Worm (Caenorhabditis elegans): ENCODE results near the gene F01G12.18.

DNA sequence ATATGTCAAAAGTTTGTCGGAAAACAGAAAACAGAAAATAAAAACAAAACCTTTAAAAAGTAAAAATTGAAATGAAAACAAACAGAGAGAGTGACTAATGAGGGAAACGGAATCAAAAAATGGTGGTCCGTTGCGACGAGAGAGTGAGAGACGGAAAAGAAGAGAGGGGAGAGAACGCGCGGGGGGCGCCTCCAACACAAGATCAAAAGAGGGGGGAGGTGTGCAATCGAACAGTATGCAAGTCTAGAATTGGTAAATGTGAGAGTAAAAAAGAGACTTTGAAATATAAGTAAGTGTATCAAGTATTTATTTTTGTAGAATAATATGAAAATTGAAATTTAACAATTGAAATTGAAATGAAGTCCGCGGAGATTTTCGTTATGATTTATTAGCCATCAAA, 20.1 kb upstream of the F01G12.18 start:
- TF ChIP-seq nhr-28 (tag; optimal IDR thresholded peaks at IDR 0.05) (no peak), elt-1 (tag; optimal IDR thresholded peaks at IDR 0.05; ENCODE audit: borderline replicate concordance, insufficient read depth) (no peak), nhr-237 (tag; optimal IDR thresholded peaks at IDR 0.05) (no peak), pha-4 (tag; optimal IDR thresholded peaks at IDR 0.05) (no peak), ztf-11 (tag; optimal IDR thresholded peaks at IDR 0.05) (no peak), lin-32 (GFP tag; optimal IDR thresholded peaks at IDR 0.05) (no peak), nhr-76 (tag; optimal IDR thresholded peaks at IDR 0.05) (no peak)
